Fruit fly (Drosophila melanogaster) whole organism, embryonic: ENCODE measurements around the gene isoQC.
A peak's percentile ranks its signal among the peaks of the same experiment; 100 is the strongest.

ENCODE experiments used
- Atf3 ChIP-seq: fragments of 200-800 bp; sonication (Bioruptor generic); optimal IDR thresholded peaks from 3 replicates; lab custom pipeline; 2016; ENCODE audit warnings: missing biosample characterization, missing genetic modification characterization
- BEAF-32 ChIP-seq: fragments of 200-800 bp; sonication (Bioruptor generic); optimal IDR thresholded peaks from 3 replicates; lab custom pipeline; 2017; ENCODE audit warnings: missing biosample characterization, missing genetic modification characterization, mild to moderate bottlenecking, moderate library complexity, missing genetic modification reagents
- BtbVII ChIP-seq: fragments of 200-800 bp; sonication (Bioruptor generic); optimal IDR thresholded peaks from 3 replicates; lab custom pipeline; 2017; ENCODE audit warnings: missing biosample characterization, mild to moderate bottlenecking, missing genetic modification characterization
- CG10147 ChIP-seq: fragments of 200-800 bp; sonication (Bioruptor generic); optimal IDR thresholded peaks from 2 replicates; lab custom pipeline; 2019; ENCODE audit warnings: missing biosample characterization, mild to moderate bottlenecking, missing genetic modification characterization, moderate library complexity
- CG10274 ChIP-seq: fragments of 200-800 bp; sonication (Bioruptor generic); optimal IDR thresholded peaks from 3 replicates; lab custom pipeline; 2017; ENCODE audit warnings: missing biosample characterization, mild to moderate bottlenecking, missing genetic modification characterization
- CG10366 ChIP-seq: fragments of 200-800 bp; sonication (Bioruptor generic); IDR thresholded peaks from 2 replicates; pipeline ENCODE4 v1.3.6; 2022; ENCODE audit warnings: missing biosample characterization, missing genetic modification characterization
- CG10979 ChIP-seq: fragments of 200-800 bp; sonication (Bioruptor generic); optimal IDR thresholded peaks from 2 replicates; lab custom pipeline; 2018; ENCODE audit warnings: missing biosample characterization, mild to moderate bottlenecking, missing genetic modification characterization, moderate library complexity
- CG11456 ChIP-seq: fragments of 200-800 bp; sonication (Bioruptor generic); IDR thresholded peaks from 3 replicates; pipeline ENCODE4 v1.3.6; 2022; ENCODE audit warnings: missing biosample characterization, missing genetic modification characterization
- CG11695 ChIP-seq: fragments of 200-800 bp; sonication (Bioruptor generic); IDR thresholded peaks from 3 replicates; pipeline ENCODE4 v1.3.6; 2022; ENCODE audit warnings: missing biosample characterization, missing genetic modification characterization
- CG12659 ChIP-seq: fragments of 200-800 bp; sonication (Bioruptor generic); optimal IDR thresholded peaks from 3 replicates; lab custom pipeline; 2017; ENCODE audit warnings: mild to moderate bottlenecking, missing biosample characterization, missing genetic modification reagents, missing genetic modification characterization
- CG13775 ChIP-seq: fragments of 200-800 bp; sonication (Bioruptor generic); optimal IDR thresholded peaks from 3 replicates; lab custom pipeline; 2017; ENCODE audit warnings: missing biosample characterization, mild to moderate bottlenecking, missing genetic modification characterization
- CG15601 ChIP-seq: fragments of 200-800 bp; sonication (Bioruptor generic); optimal IDR thresholded peaks from 3 replicates; lab custom pipeline; 2019; ENCODE audit warnings: missing biosample characterization, mild to moderate bottlenecking, missing genetic modification characterization, moderate library complexity
- CG1647 ChIP-seq: fragments of 200-800 bp; sonication (Bioruptor generic); optimal IDR thresholded peaks from 3 replicates; lab custom pipeline; 2016; ENCODE audit warnings: missing biosample characterization, missing genetic modification characterization
- CG2875 ChIP-seq: fragments of 200-800 bp; sonication (Bioruptor generic); optimal IDR thresholded peaks from 2 replicates; lab custom pipeline; 2017; ENCODE audit warnings: missing biosample characterization, mild to moderate bottlenecking, missing genetic modification characterization, missing genetic modification reagents
- CG31441 ChIP-seq: fragments of 200-800 bp; sonication (Bioruptor generic); IDR thresholded peaks from 2 replicates; pipeline ENCODE4 v1.3.6; 2022; ENCODE audit warnings: missing biosample characterization, missing genetic modification characterization
- CG32532 ChIP-seq: fragments of 200-800 bp; sonication (Bioruptor generic); IDR thresholded peaks from 2 replicates; pipeline ENCODE4 v1.3.6; 2022; ENCODE audit warnings: missing biosample characterization, missing genetic modification characterization
- CG3726 ChIP-seq: fragments of 200-800 bp; sonication (Bioruptor generic); IDR thresholded peaks from 3 replicates; pipeline ENCODE4, ENCODE4 v1.3.6; 2022; ENCODE audit warnings: missing biosample characterization, missing genetic modification characterization
- CG4282 ChIP-seq: fragments of 200-800 bp; sonication (Bioruptor generic); optimal IDR thresholded peaks from 2 replicates; lab custom pipeline; 2016; ENCODE audit warnings: missing biosample characterization, missing genetic modification characterization
- CG4617 ChIP-seq: fragments of 200-800 bp; sonication (Bioruptor generic); optimal IDR thresholded peaks from 3 replicates; lab custom pipeline; 2016; ENCODE audit warnings: missing biosample characterization, missing genetic modification characterization, borderline replicate concordance
- CG6683 ChIP-seq: fragments of 200-800 bp; sonication (Bioruptor generic); optimal IDR thresholded peaks from 2 replicates; lab custom pipeline; 2017; ENCODE audit warnings: missing biosample characterization, mild to moderate bottlenecking, missing genetic modification characterization, missing genetic modification reagents
- CG6689 ChIP-seq: fragments of 200-800 bp; sonication (Bioruptor generic); IDR thresholded peaks from 2 replicates; pipeline ENCODE4 v1.3.6; 2022; ENCODE audit warnings: missing biosample characterization, missing genetic modification characterization
- CG7987 ChIP-seq: fragments of 200-800 bp; sonication (Bioruptor generic); optimal IDR thresholded peaks from 2 replicates; lab custom pipeline; 2018; ENCODE audit warnings: missing biosample characterization, mild to moderate bottlenecking, missing genetic modification characterization, moderate library complexity
- CG8281 ChIP-seq: fragments of 200-800 bp; sonication (Bioruptor generic); optimal IDR thresholded peaks from 2 replicates; lab custom pipeline; 2018; ENCODE audit warnings: missing biosample characterization, mild to moderate bottlenecking, missing genetic modification characterization, moderate library complexity
- H2.0 ChIP-seq: fragments of 200-800 bp; sonication (Bioruptor generic); IDR thresholded peaks from 2 replicates; pipeline ENCODE4 v1.3.6; 2022; ENCODE audit warnings: missing biosample characterization, missing genetic modification characterization
- Kr ChIP-seq: fragments of 200-800 bp; sonication (Bioruptor generic); optimal IDR thresholded peaks from 2 replicates; lab custom pipeline; 2017; ENCODE audit warnings: missing biosample characterization, mild to moderate bottlenecking, missing genetic modification characterization
- Myb ChIP-seq: fragments of 200-800 bp; sonication (Bioruptor generic); optimal IDR thresholded peaks from 2 replicates; lab custom pipeline; 2016; ENCODE audit warnings: missing biosample characterization, missing genetic modification characterization
- NFAT ChIP-seq: fragments of 200-800 bp; sonication (Bioruptor generic); IDR thresholded peaks from 2 replicates; pipeline ENCODE4 v1.3.6; 2022; ENCODE audit warnings: missing biosample characterization, missing genetic modification characterization
- NK7.1 ChIP-seq: fragments of 200-800 bp; sonication (Bioruptor generic); optimal IDR thresholded peaks from 3 replicates; lab custom pipeline; 2016; ENCODE audit warnings: missing biosample characterization, missing genetic modification characterization
- Neu2 ChIP-seq: fragments of 200-800 bp; sonication (Bioruptor generic); optimal IDR thresholded peaks from 3 replicates; lab custom pipeline; 2016; ENCODE audit warnings: missing biosample characterization, missing genetic modification characterization, borderline replicate concordance
- Nf-YB ChIP-seq: fragments of 200-800 bp; sonication (Bioruptor generic); optimal IDR thresholded peaks from 3 replicates; lab custom pipeline; 2019; ENCODE audit warnings: missing biosample characterization, mild to moderate bottlenecking, missing genetic modification characterization, moderate library complexity
- Pdp1 ChIP-seq, 2 experiments: fragments of 200-800 bp; sonication (Bioruptor generic); optimal IDR thresholded peaks; 3 replicates each; lab custom pipeline; 2016; ENCODE audit warnings: missing biosample characterization in 2 of 2, missing genetic modification characterization in 2 of 2, mild to moderate bottlenecking in 1 of 2, moderate library complexity in 1 of 2
- Ptx1 ChIP-seq: fragments of 200-800 bp; sonication (Bioruptor generic); IDR thresholded peaks from 2 replicates; pipeline ENCODE4 v1.3.6; 2022; ENCODE audit warnings: missing biosample characterization, missing genetic modification characterization
- Spps ChIP-seq: fragments of 200-800 bp; sonication (Bioruptor generic); optimal IDR thresholded peaks from 2 replicates; lab custom pipeline; 2018; ENCODE audit warnings: missing biosample characterization, mild to moderate bottlenecking, missing genetic modification characterization
- gsb-n ChIP-seq: fragments of 200-800 bp; sonication (Bioruptor generic); optimal IDR thresholded peaks from 3 replicates; lab custom pipeline; 2018; ENCODE audit warnings: missing biosample characterization, mild to moderate bottlenecking, missing genetic modification characterization
- ind ChIP-seq: fragments of 200-800 bp; sonication (Bioruptor generic); optimal IDR thresholded peaks from 3 replicates; lab custom pipeline; 2016; ENCODE audit warnings: missing biosample characterization, missing genetic modification characterization
- inv ChIP-seq: fragments of 200-800 bp; sonication (Bioruptor generic); IDR thresholded peaks from 2 replicates; pipeline ENCODE4 v1.3.6; 2022; ENCODE audit warnings: missing biosample characterization, missing genetic modification characterization; ENCODE audit not compliant: partially characterized antibody
- otp ChIP-seq: fragments of 200-800 bp; sonication (Bioruptor generic); IDR thresholded peaks from 3 replicates; pipeline ENCODE4, ENCODE4 v1.3.6; 2022; ENCODE audit warnings: missing biosample characterization, missing genetic modification characterization
- pfk ChIP-seq: fragments of 200-800 bp; sonication (Bioruptor generic); optimal IDR thresholded peaks from 2 replicates; lab custom pipeline; 2018; ENCODE audit warnings: missing biosample characterization, mild to moderate bottlenecking, missing genetic modification characterization, moderate library complexity
- phol ChIP-seq: fragments of 200-800 bp; sonication (Bioruptor generic); optimal IDR thresholded peaks from 3 replicates; lab custom pipeline; 2018; ENCODE audit warnings: missing biosample characterization, mild to moderate bottlenecking, missing genetic modification characterization, moderate library complexity
- pzg ChIP-seq: fragments of 200-800 bp; sonication (Bioruptor generic); optimal IDR thresholded peaks from 3 replicates; lab custom pipeline; 2018; ENCODE audit warnings: missing biosample characterization, mild to moderate bottlenecking, missing genetic modification characterization, moderate library complexity
- rib ChIP-seq: fragments of 200-800 bp; sonication (Bioruptor generic); IDR thresholded peaks from 2 replicates; pipeline ENCODE4 v1.3.6; 2022; ENCODE audit warnings: missing biosample characterization, missing genetic modification characterization
- ro ChIP-seq: fragments of 200-800 bp; sonication (Bioruptor generic); IDR thresholded peaks from 2 replicates; pipeline ENCODE4 v1.3.6; 2022; ENCODE audit warnings: missing biosample characterization, missing genetic modification characterization
- sim ChIP-seq: fragments of 200-800 bp; sonication (Bioruptor generic); IDR thresholded peaks from 2 replicates; pipeline ENCODE4 v1.3.6; 2022; ENCODE audit warnings: missing biosample characterization, missing genetic modification characterization
- unpg ChIP-seq: fragments of 200-800 bp; sonication (Bioruptor generic); optimal IDR thresholded peaks from 3 replicates; lab custom pipeline; 2018; ENCODE audit warnings: missing biosample characterization, mild to moderate bottlenecking, missing genetic modification characterization, moderate library complexity
- usp ChIP-seq: fragments of >200 bp; optimal IDR thresholded peaks from 2 replicates; lab custom pipeline; 2017; ENCODE audit warnings: missing biosample characterization, missing genetic modification characterization
- zfh2 ChIP-seq: fragments of 200-800 bp; sonication (Bioruptor generic); optimal IDR thresholded peaks from 2 replicates; lab custom pipeline; 2016; ENCODE audit warnings: missing biosample characterization, missing genetic modification characterization

Gene isoQC

dm6 chr3L:20448773-20449172, 25.5 kb upstream of the isoQC start (continued):
- TF ChIP-seq BEAF-32 (GFP tag; lab: Kevin White, UChicago) (no peak), otp (GFP tag; lab: Robert Waterston, UW) (no peak), Pdp1 (GFP tag; optimal IDR thresholded peaks at IDR 0.05; lab: Kevin White, UChicago) (peak in 1 of 2 experiments; percentile 56), sim (GFP tag; lab: Robert Waterston, UW) (no peak), pfk (GFP tag; lab: Kevin White, UChicago) (no peak)

- TF ChIP-seq CG13775 (peak; percentile 85), CG11695 (GFP tag; lab: Robert Waterston, UW) (peak; percentile 56; the same call in 2 of the 3 replicates), Spps (tag; lab: Kevin White, UChicago) (peak; percentile 26), usp (GFP tag; lab: Kevin White, UChicago) (no peak), CG4282 (no peak), Ptx1 (GFP tag; lab: Robert Waterston, UW) (peak; percentile 80), CG6689 (GFP tag; lab: Robert Waterston, UW) (peak; percentile 66), CG31441 (GFP tag; lab: Robert Waterston, UW) (peak; percentile 79), Neu2 (no peak), NK7.1 (GFP tag; lab: Kevin White, UChicago) (no peak), CG2875 (GFP tag; lab: Kevin White, UChicago) (peak; percentile 43), CG15601 (tag; lab: Kevin White, UChicago) (peak; percentile 65), CG11456 (GFP tag; lab: Robert Waterston, UW) (peak; percentile 57; the same call in 1 of the 3 replicates), CG10274 (GFP tag; lab: Kevin White, UChicago) (peak; percentile 20), Atf3 (no peak), CG1647 (GFP tag; lab: Kevin White, UChicago) (peak; percentile 25), NFAT (GFP tag; lab: Robert Waterston, UW) (peak; percentile 69), CG32532 (GFP tag; lab: Robert Waterston, UW) (peak; percentile 49; the same call in 1 of the 2 replicates), unpg (GFP tag; lab: Kevin White, UChicago) (peak; percentile 66), CG10147 (GFP tag; lab: Kevin White, UChicago) (no peak), CG8281 (tag; lab: Kevin White, UChicago) (peak; percentile 17), CG6683 (GFP tag; lab: Kevin White, UChicago) (peak; percentile 19), CG12659 (GFP tag; lab: Kevin White, UChicago) (peak; percentile 77), Myb (GFP tag; lab: Kevin White, UChicago) (peak; percentile 25), CG10979 (tag; lab: Kevin White, UChicago) (peak; percentile 59), CG7987 (GFP tag; lab: Kevin White, UChicago) (no peak), CG3726 (GFP tag; lab: Robert Waterston, UW) (0 out of 3 replicates have a peak, but pooled peaks have one; percentile 58), ind (GFP tag; lab: Kevin White, UChicago) (peak; percentile 78), Kr (GFP tag; lab: Kevin White, UChicago) (no peak), Nf-YB (peak; percentile 50), pzg (GFP tag; lab: Kevin White, UChicago) (peak; percentile 41), rib (GFP tag; lab: Robert Waterston, UW) (no peak), zfh2 (GFP tag; lab: Kevin White, UChicago) (peak; percentile 53), gsb-n (tag; lab: Kevin White, UChicago) (peak; percentile 70), CG4617 (GFP tag; lab: Kevin White, UChicago) (peak; percentile 48), inv (GFP tag; lab: Robert Waterston, UW) (peak; percentile 84), H2.0 (GFP tag; lab: Robert Waterston, UW) (peak; percentile 46; the same call in 1 of the 2 replicates), BtbVII (GFP tag; lab: Kevin White, UChicago) (peak; percentile 46), CG10366 (GFP tag; lab: Robert Waterston, UW) (peak; percentile 30), ro (GFP tag; lab: Robert Waterston, UW) (no peak), phol (tag; lab: Kevin White, UChicago) (peak; percentile 85)
These were observed 21.2 kb upstream of the isoQC start, which contains the start of gene CG5199 for dm6 chr3L:20452813-20453682. Gene CG5199, minus strand, starts transcription at chr3L:20452864.
